Fruit fly (Drosophila melanogaster) S2 (cell line): ENCODE results near the gene CG6928.

Experiments used
- CG8478 ChIP-seq: fragments of >200 bp; optimal IDR thresholded peaks from 2 replicates; lab custom pipeline; 2018
- CTCF ChIP-seq, 2 experiments: fragments of >200 bp; optimal IDR thresholded peaks; 2 replicates each; lab custom pipeline; 2018

dm6 chr3L:12056286-12057178 is 53.6 kb downstream of the CG6928 start:
- no peak for TF ChIP-seq CG8478
- no peak for TF ChIP-seq CTCF (optimal IDR thresholded peaks at IDR 0.05; lab: Kevin White, UChicago)
